Worm (Caenorhabditis elegans): ENCODE measurements around the gene ttr-44.

ce11 chrV:13565781-13566180, 35.2 kb upstream of the ttr-44 start, which contains the start of gene slrp-1:
- TF ChIP-seq fos-1 (tag; optimal IDR thresholded peaks at IDR 0.05): no peak
- TF ChIP-seq unc-62 (GFP tag; optimal IDR thresholded peaks at IDR 0.05 in 1 of 2): no peak
- TF ChIP-seq unc-62 (tag; optimal IDR thresholded peaks at IDR 0.05): no peak
- TF ChIP-seq madf-5 (GFP tag; IDR thresholded peaks at IDR 0.05): no peak
- TF ChIP-seq pha-4 (GFP tag; IDR thresholded peaks at IDR 0.05): no peak
- TF ChIP-seq pha-4 (tag; optimal IDR thresholded peaks at IDR 0.05): no peak
- TF ChIP-seq Y75B8A.6 (GFP tag; IDR thresholded peaks at IDR 0.05): no peak
- TF ChIP-seq ama-1 (optimal IDR thresholded peaks at IDR 0.05): no peak
- no peak for TF ChIP-seq pqm-1 (tag; optimal IDR thresholded peaks at IDR 0.05)
- no peak for TF ChIP-seq nhr-28 (tag; optimal IDR thresholded peaks at IDR 0.05)
- TF ChIP-seq mep-1 (tag; optimal IDR thresholded peaks at IDR 0.05): no peak
- TF ChIP-seq unc-39 (tag; optimal IDR thresholded peaks at IDR 0.05): no peak
- TF ChIP-seq ztf-11 (tag; optimal IDR thresholded peaks at IDR 0.05): no peak
- TF ChIP-seq snpc-4 (tag; optimal IDR thresholded peaks at IDR 0.05): no peak
- TF ChIP-seq nhr-77 (tag; optimal IDR thresholded peaks at IDR 0.05): no peak

Data from whole organism, L4 larva.